Worm (Caenorhabditis elegans) whole organism, L2 larva: Measurements from ENCODE around the gene F16H6.9.

ENCODE experiments used
- R02D3.7 ChIP-seq: fragments of 150-350 bp; optimal IDR thresholded peaks from 2 replicates; lab custom pipeline; 2014; ENCODE audit warnings: missing biosample characterization, missing genetic modification characterization
- lin-39 ChIP-seq: fragments of 150-350 bp; optimal IDR thresholded peaks from 2 replicates; lab custom pipeline; 2014; ENCODE audit warnings: missing biosample characterization, missing genetic modification reagents, missing genetic modification characterization
- mbf-1 ChIP-seq: sonication (generic microtip); optimal IDR thresholded peaks from 2 replicates; lab custom pipeline; 2017; ENCODE audit warnings: missing biosample characterization, missing genetic modification characterization
- nhr-12 ChIP-seq: fragments of 150-350 bp; optimal IDR thresholded peaks from 2 replicates; lab custom pipeline; 2014; ENCODE audit warnings: missing biosample characterization, missing genetic modification characterization
- nhr-25 ChIP-seq: fragments of 150-350 bp; sonication (generic microtip); optimal IDR thresholded peaks from 3 replicates; lab custom pipeline; 2014; ENCODE audit warnings: missing biosample characterization, missing genetic modification characterization
- unc-62 ChIP-seq: fragments of 150-350 bp; optimal IDR thresholded peaks from 2 replicates; lab custom pipeline; 2014; ENCODE audit warnings: missing biosample characterization, missing genetic modification reagents, missing genetic modification characterization

ce11 chrV:18236714-18237288 lies 19.9 kb downstream of the F16H6.9 start, which contains the start of gene R10E8.3:
- TF ChIP-seq nhr-12 (tag; lab: Kevin White, UChicago), result no peak
- TF ChIP-seq unc-62 (GFP tag; lab: Kevin White, UChicago), result no peak
- no peak for TF ChIP-seq lin-39 (tag; lab: Kevin White, UChicago)
- no peak for TF ChIP-seq nhr-25 (tag; lab: Kevin White, UChicago)
- no peak for TF ChIP-seq R02D3.7 (tag; lab: Kevin White, UChicago)
- no peak for TF ChIP-seq mbf-1
